Worm (Caenorhabditis elegans) whole organism, late embryonic: ENCODE data around the gene R12A1.3.

Experiments
- C08G9.2 ChIP-seq: sonication (generic microtip); optimal IDR thresholded peaks from 2 replicates; lab custom pipeline; 2016; ENCODE audit warnings: mild to moderate bottlenecking, missing genetic modification characterization, moderate library complexity, missing compliant biosample characterization
- C38D4.7 ChIP-seq: fragments of 200-800 bp; sonication (Bioruptor generic); optimal IDR thresholded peaks from 2 replicates; lab custom pipeline; 2018; ENCODE audit warnings: mild to moderate bottlenecking, missing genetic modification characterization, moderate library complexity, missing compliant biosample characterization
- F13H6.1 ChIP-seq: sonication (generic microtip); optimal IDR thresholded peaks from 2 replicates; lab custom pipeline; 2016; ENCODE audit warnings: missing genetic modification characterization, missing compliant biosample characterization
- ceh-18 ChIP-seq: sonication (generic microtip); optimal IDR thresholded peaks from 2 replicates; lab custom pipeline; 2016; ENCODE audit warnings: missing genetic modification characterization, missing compliant biosample characterization
- ceh-24 ChIP-seq: sonication (generic microtip); optimal IDR thresholded peaks from 2 replicates; lab custom pipeline; 2016; ENCODE audit warnings: mild to moderate bottlenecking, missing genetic modification characterization, missing compliant biosample characterization
- ceh-30 ChIP-seq: fragments of 150-350 bp; optimal IDR thresholded peaks from 2 replicates; lab custom pipeline; 2014; ENCODE audit warnings: missing biosample characterization, missing genetic modification characterization
- ceh-48 ChIP-seq: sonication (generic microtip); optimal IDR thresholded peaks from 2 replicates; lab custom pipeline; 2016; ENCODE audit warnings: missing genetic modification characterization, inconsistent platforms, missing compliant biosample characterization
- ceh-6 ChIP-seq: fragments of 200-800 bp; sonication (Bioruptor generic); optimal IDR thresholded peaks from 2 replicates; lab custom pipeline; 2018; ENCODE audit warnings: mild to moderate bottlenecking, missing genetic modification characterization, missing compliant biosample characterization
- ceh-9 ChIP-seq: sonication (generic microtip); optimal IDR thresholded peaks from 2 replicates; lab custom pipeline; 2016; ENCODE audit warnings: mild to moderate bottlenecking, missing genetic modification characterization, inconsistent platforms, missing compliant biosample characterization
- che-1 ChIP-seq: sonication (generic microtip); optimal IDR thresholded peaks from 2 replicates; lab custom pipeline; 2016; ENCODE audit warnings: mild to moderate bottlenecking, missing genetic modification characterization, missing compliant biosample characterization
- dve-1 ChIP-seq: sonication (generic microtip); optimal IDR thresholded peaks from 2 replicates; lab custom pipeline; 2017; ENCODE audit warnings: antibody characterized with exemption, mild to moderate bottlenecking, missing genetic modification characterization, missing compliant biosample characterization
- ets-4 ChIP-seq: sonication (generic microtip); optimal IDR thresholded peaks from 2 replicates; lab custom pipeline; 2016; ENCODE audit warnings: missing genetic modification characterization, missing compliant biosample characterization
- fkh-10 ChIP-seq: fragments of 150-350 bp; optimal IDR thresholded peaks from 2 replicates; lab custom pipeline; 2014; ENCODE audit warnings: missing biosample characterization, missing genetic modification reagents, missing genetic modification characterization
- fkh-6 ChIP-seq: sonication (generic microtip); optimal IDR thresholded peaks from 2 replicates; lab custom pipeline; 2016; ENCODE audit warnings: missing genetic modification characterization, missing compliant biosample characterization
- gmeb-2 ChIP-seq: sonication (generic microtip); optimal IDR thresholded peaks from 2 replicates; lab custom pipeline; 2016; ENCODE audit warnings: missing genetic modification characterization, inconsistent platforms, missing compliant biosample characterization
- hlh-13 ChIP-seq: fragments of 200-800 bp; sonication (Bioruptor generic); optimal IDR thresholded peaks from 2 replicates; lab custom pipeline; 2018; ENCODE audit warnings: mild to moderate bottlenecking, missing genetic modification characterization, missing compliant biosample characterization
- hlh-30 ChIP-seq: sonication (generic microtip); optimal IDR thresholded peaks from 2 replicates; lab custom pipeline; 2017; ENCODE audit warnings: antibody characterized with exemption, missing genetic modification characterization, missing compliant biosample characterization; ENCODE audit not compliant: insufficient read depth
- hlh-6 ChIP-seq: sonication (generic microtip); optimal IDR thresholded peaks from 2 replicates; lab custom pipeline; 2016; ENCODE audit warnings: missing genotype, missing genetic modification characterization, missing compliant biosample characterization
- hlh-8 ChIP-seq: sonication (generic microtip); optimal IDR thresholded peaks from 2 replicates; lab custom pipeline; 2016; ENCODE audit warnings: missing genotype, missing genetic modification characterization, missing compliant biosample characterization
- lim-6 ChIP-seq: sonication (generic microtip); optimal IDR thresholded peaks from 2 replicates; lab custom pipeline; 2016; ENCODE audit warnings: missing genetic modification characterization, missing compliant biosample characterization
- nfya-1 ChIP-seq: sonication (generic microtip); optimal IDR thresholded peaks from 2 replicates; lab custom pipeline; 2017; ENCODE audit warnings: missing genetic modification characterization, mild to moderate bottlenecking, missing compliant biosample characterization, antibody characterized with exemption, moderate library complexity
- nhr-11 ChIP-seq: fragments of 150-350 bp; optimal IDR thresholded peaks from 2 replicates; lab custom pipeline; 2014; ENCODE audit warnings: missing biosample characterization, missing genetic modification characterization
- nhr-232 ChIP-seq: sonication (generic microtip); optimal IDR thresholded peaks from 2 replicates; lab custom pipeline; 2016; ENCODE audit warnings: missing genetic modification characterization, missing compliant biosample characterization
- odd-2 ChIP-seq: sonication (generic microtip); optimal IDR thresholded peaks from 2 replicates; lab custom pipeline; 2017; ENCODE audit warnings: antibody characterized with exemption, mild to moderate bottlenecking, missing genetic modification characterization, missing compliant biosample characterization
- pax-1 ChIP-seq: fragments of 150-350 bp; optimal IDR thresholded peaks from 2 replicates; lab custom pipeline; 2014; ENCODE audit warnings: missing biosample characterization, missing genetic modification characterization
- pros-1 ChIP-seq: fragments of 150-350 bp; optimal IDR thresholded peaks from 2 replicates; lab custom pipeline; 2014; ENCODE audit warnings: missing biosample characterization, missing genetic modification reagents, missing genetic modification characterization
- ref-2 ChIP-seq: sonication (generic microtip); optimal IDR thresholded peaks from 2 replicates; lab custom pipeline; 2016; ENCODE audit warnings: missing genetic modification characterization, missing compliant biosample characterization
- sdc-2 ChIP-seq: sonication (generic microtip); optimal IDR thresholded peaks from 2 replicates; lab custom pipeline; 2016; ENCODE audit warnings: missing genotype, missing genetic modification characterization, missing compliant biosample characterization
- sox-2 ChIP-seq: fragments of 200-800 bp; sonication (Bioruptor generic); IDR thresholded peaks from 2 replicates; pipeline ENCODE4 v1.3.6; 2022; ENCODE audit warnings: missing genetic modification reagents, missing genetic modification characterization, missing compliant biosample characterization
- sox-4 ChIP-seq: sonication (generic microtip); optimal IDR thresholded peaks from 2 replicates; lab custom pipeline; 2017; ENCODE audit warnings: mild to moderate bottlenecking, missing genetic modification characterization, inconsistent platforms, missing compliant biosample characterization
- syd-9 ChIP-seq: sonication (generic microtip); optimal IDR thresholded peaks from 2 replicates; lab custom pipeline; 2016; ENCODE audit warnings: mild to moderate bottlenecking, missing genetic modification characterization, moderate library complexity, missing compliant biosample characterization
- tbx-2 ChIP-seq: sonication (generic microtip); optimal IDR thresholded peaks from 2 replicates; lab custom pipeline; 2016; ENCODE audit warnings: missing genetic modification characterization, missing compliant biosample characterization
- tbx-7 ChIP-seq: sonication (generic microtip); optimal IDR thresholded peaks from 2 replicates; lab custom pipeline; 2016; ENCODE audit warnings: missing genotype, missing genetic modification characterization, missing compliant biosample characterization
- ttx-3 ChIP-seq: sonication (generic microtip); optimal IDR thresholded peaks from 2 replicates; lab custom pipeline; 2016; ENCODE audit warnings: missing genetic modification reagents, missing genetic modification characterization, missing compliant biosample characterization
- unc-3 ChIP-seq, 2 experiments: fragments of 200-800 bp in 1 of 2; sonication (Bioruptor generic) in 1 of 2; sonication (generic microtip) in 1 of 2; conservative IDR thresholded peaks in 1 of 2; optimal IDR thresholded peaks in 1 of 2; 2 replicates each; pipeline versions ENCODE4 v1.3.6 to Lab custom; 2016 to 2022; ENCODE audit warnings: missing compliant biosample characterization in 2 of 2, missing genetic modification characterization in 2 of 2, missing genetic modification reagents in 1 of 2
- unc-42 ChIP-seq: sonication (generic microtip); optimal IDR thresholded peaks from 2 replicates; lab custom pipeline; 2016; ENCODE audit warnings: missing genotype, missing genetic modification characterization, missing compliant biosample characterization
- unc-55 ChIP-seq: sonication (generic microtip); optimal IDR thresholded peaks from 2 replicates; lab custom pipeline; 2017; ENCODE audit warnings: missing biosample characterization, missing genetic modification reagents, missing genetic modification characterization
- unc-86 ChIP-seq: sonication (generic microtip); optimal IDR thresholded peaks from 2 replicates; lab custom pipeline; 2016; ENCODE audit warnings: missing genetic modification characterization, missing compliant biosample characterization
- ztf-16 ChIP-seq: sonication (generic microtip); optimal IDR thresholded peaks from 2 replicates; lab custom pipeline; 2017; ENCODE audit warnings: missing genetic modification characterization, missing compliant biosample characterization

Gene R12A1.3

ce11 chrV:1447079-1447478 is 21.5 kb upstream of the R12A1.3 start, which contains the start of gene cnc-4:
Gene cnc-4 (plus strand): TSS chrV:1447195.
- no peak for TF ChIP-seq ztf-16 (tag; lab: Kevin White, UChicago)
- TF ChIP-seq fkh-10 = no peak

DNA sequence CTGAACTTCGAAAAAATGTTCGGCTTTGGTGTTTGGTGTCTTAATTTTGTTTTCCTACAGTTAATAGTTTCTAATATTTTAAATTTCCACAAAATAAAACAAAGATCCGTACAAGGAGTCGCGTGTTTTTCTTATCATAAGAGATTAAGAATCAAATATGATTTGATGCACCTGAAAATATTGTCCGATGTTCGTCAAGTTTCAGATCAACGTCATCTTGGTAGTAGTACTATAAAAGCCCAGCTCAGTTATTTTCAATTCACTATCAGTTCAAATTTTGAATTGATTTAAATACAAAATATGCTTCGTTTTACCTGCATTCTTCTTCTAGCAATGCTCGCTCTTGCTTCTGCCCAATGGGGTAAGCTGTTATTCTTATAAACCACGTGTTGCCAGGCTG is 19.5 kb upstream of the R12A1.3 start, which contains the start of gene cnc-5:
TSS of gene cnc-5 (plus strand) at position 301 of the 400 bp plus-strand sequence.
- no peak for TF ChIP-seq sox-4 (tag; lab: Kevin White, UChicago)
- TF ChIP-seq nhr-232 (tag; lab: Kevin White, UChicago) = no peak
- no peak for TF ChIP-seq unc-55 (GFP tag; lab: Kevin White, UChicago)
- TF ChIP-seq pros-1 = no peak
- no peak for TF ChIP-seq ceh-48 (tag; lab: Kevin White, UChicago)
- no peak for TF ChIP-seq C08G9.2
- TF ChIP-seq ceh-24 (tag; lab: Kevin White, UChicago) = no peak
- TF ChIP-seq odd-2 = no peak
- TF ChIP-seq fkh-10 = no peak
- TF ChIP-seq gmeb-2 (tag; lab: Kevin White, UChicago) = no peak
- no peak for TF ChIP-seq ets-4 (tag; lab: Kevin White, UChicago)
- no peak for TF ChIP-seq hlh-13 (GFP tag; lab: Kevin White, UChicago)
- TF ChIP-seq ref-2 (tag; lab: Kevin White, UChicago) = no peak
- no peak for TF ChIP-seq hlh-6 (tag; lab: Kevin White, UChicago)
- no peak for TF ChIP-seq ztf-16 (tag; lab: Kevin White, UChicago)
- no peak for TF ChIP-seq ceh-30
- no peak for TF ChIP-seq ceh-9 (tag; lab: Kevin White, UChicago)
- no peak for TF ChIP-seq unc-42
- TF ChIP-seq fkh-6 (tag; lab: Kevin White, UChicago) = no peak

DNA sequence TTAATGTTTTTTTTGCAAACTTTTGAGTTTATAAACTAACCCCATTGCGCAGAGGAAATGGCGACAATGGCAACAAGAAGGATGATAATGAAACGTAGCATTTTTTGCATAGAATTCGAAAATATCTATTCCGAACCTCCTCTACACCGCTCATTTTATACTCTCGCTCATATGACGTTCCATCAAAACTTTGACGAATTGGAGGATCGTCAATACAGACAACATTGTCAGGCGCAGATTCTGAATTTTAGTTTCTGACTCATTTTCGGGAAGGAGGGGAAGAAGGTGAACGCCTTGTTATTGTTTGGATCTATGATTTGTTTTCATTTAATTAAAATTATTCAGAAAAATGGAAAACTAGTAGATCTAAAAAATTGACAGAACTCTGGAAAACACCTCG is 18.6 kb upstream of the R12A1.3 start, which contains the start of gene cnc-1:
TSS of gene cnc-1 (minus strand) at position 101 of the 400 bp plus-strand sequence.
- no peak for TF ChIP-seq ref-2 (tag; lab: Kevin White, UChicago)
- no peak for TF ChIP-seq syd-9 (tag; lab: Kevin White, UChicago)
- TF ChIP-seq ttx-3 = no peak
- TF ChIP-seq ets-4 (tag; lab: Kevin White, UChicago) = no peak
- no peak for TF ChIP-seq ceh-9 (tag; lab: Kevin White, UChicago)
- no peak for TF ChIP-seq nhr-11 (tag; lab: Kevin White, UChicago)
- no peak for TF ChIP-seq ztf-16 (tag; lab: Kevin White, UChicago)
- no peak for TF ChIP-seq nfya-1 (tag; lab: Kevin White, UChicago)
- no peak for TF ChIP-seq sox-2 (GFP tag; lab: Robert Waterston, UW)

- TF ChIP-seq F13H6.1 = no peak
- no peak for TF ChIP-seq hlh-8
- no peak for TF ChIP-seq lim-6 (tag; lab: Kevin White, UChicago)
- TF ChIP-seq tbx-2 (tag; lab: Kevin White, UChicago) = no peak
- TF ChIP-seq hlh-13 (GFP tag; lab: Kevin White, UChicago) = no peak
- TF ChIP-seq hlh-6 (tag; lab: Kevin White, UChicago) = no peak
- TF ChIP-seq C38D4.7 (GFP tag; lab: Kevin White, UChicago) = no peak
- no peak for TF ChIP-seq sdc-2 (tag; lab: Kevin White, UChicago)
- TF ChIP-seq dve-1 (tag; lab: Kevin White, UChicago) = no peak
- TF ChIP-seq ceh-6 (GFP tag; lab: Kevin White, UChicago) = no peak
- TF ChIP-seq hlh-30 (tag; lab: Kevin White, UChicago) = no peak
- no peak for TF ChIP-seq che-1 (tag; lab: Kevin White, UChicago)
- TF ChIP-seq odd-2 = no peak
- no peak for TF ChIP-seq unc-3 (GFP tag; conservative IDR thresholded peaks at IDR 0.05; lab: Robert Waterston, UW)
- no peak for TF ChIP-seq unc-3 (tag; optimal IDR thresholded peaks at IDR 0.05; lab: Kevin White, UChicago)
- TF ChIP-seq pax-1 (tag; lab: Kevin White, UChicago) = no peak
- no peak for TF ChIP-seq ceh-48 (tag; lab: Kevin White, UChicago)
- TF ChIP-seq unc-86 (tag; lab: Kevin White, UChicago) = no peak
- TF ChIP-seq ztf-16 (tag; lab: Kevin White, UChicago) = no peak
- TF ChIP-seq tbx-7 (tag; lab: Kevin White, UChicago) = no peak
- TF ChIP-seq ceh-18 = no peak
Observed at ce11 chrV:1442042-1442441, 16.4 kb upstream of the R12A1.3 start, which contains the start of gene cnc-11. Gene cnc-11 (plus strand): TSS chrV:1442342.
